Worm (Caenorhabditis elegans) whole organism, late embryonic: Measurements from ENCODE around the gene dop-5.
"Not testable (repeated sequence)": the region's sequence is repeated elsewhere in the genome, so short reads cannot be mapped to it uniquely, and the experiment has no call there.

Experiments
- C08G9.2 ChIP-seq: sonication (generic microtip); optimal IDR thresholded peaks from 2 replicates; lab custom pipeline; 2016; ENCODE audit warnings: mild to moderate bottlenecking, missing genetic modification characterization, moderate library complexity, missing compliant biosample characterization
- F13H6.1 ChIP-seq: sonication (generic microtip); optimal IDR thresholded peaks from 2 replicates; lab custom pipeline; 2016; ENCODE audit warnings: missing genetic modification characterization, missing compliant biosample characterization
- ceh-18 ChIP-seq: sonication (generic microtip); optimal IDR thresholded peaks from 2 replicates; lab custom pipeline; 2016; ENCODE audit warnings: missing genetic modification characterization, missing compliant biosample characterization
- ceh-2 ChIP-seq: sonication (generic microtip); optimal IDR thresholded peaks from 2 replicates; lab custom pipeline; 2016; ENCODE audit warnings: missing genotype, missing genetic modification characterization, missing compliant biosample characterization
- ceh-22 ChIP-seq: sonication (generic microtip); optimal IDR thresholded peaks from 2 replicates; lab custom pipeline; 2017; ENCODE audit warnings: missing biosample characterization, missing genetic modification characterization
- ceh-30 ChIP-seq: fragments of 150-350 bp; optimal IDR thresholded peaks from 2 replicates; lab custom pipeline; 2014; ENCODE audit warnings: missing biosample characterization, missing genetic modification characterization
- ceh-31 ChIP-seq: sonication (generic microtip); optimal IDR thresholded peaks from 2 replicates; lab custom pipeline; 2016; ENCODE audit warnings: missing genetic modification characterization, missing compliant biosample characterization
- ceh-34 ChIP-seq: sonication (generic microtip); optimal IDR thresholded peaks from 2 replicates; lab custom pipeline; 2016; ENCODE audit warnings: mild to moderate bottlenecking, missing genetic modification characterization, missing compliant biosample characterization
- ceh-45 ChIP-seq: fragments of 200-800 bp; sonication (Bioruptor generic); IDR thresholded peaks from 2 replicates; pipeline ENCODE4 v1.3.6; 2022; ENCODE audit warnings: missing genetic modification reagents, missing genetic modification characterization, missing compliant biosample characterization
- ceh-48 ChIP-seq: sonication (generic microtip); optimal IDR thresholded peaks from 2 replicates; lab custom pipeline; 2016; ENCODE audit warnings: missing genetic modification characterization, inconsistent platforms, missing compliant biosample characterization
- dve-1 ChIP-seq: sonication (generic microtip); optimal IDR thresholded peaks from 2 replicates; lab custom pipeline; 2017; ENCODE audit warnings: antibody characterized with exemption, mild to moderate bottlenecking, missing genetic modification characterization, missing compliant biosample characterization
- eyg-1 ChIP-seq: sonication (generic microtip); optimal IDR thresholded peaks from 2 replicates; lab custom pipeline; 2016; ENCODE audit warnings: missing genotype, missing genetic modification characterization, missing compliant biosample characterization
- fkh-10 ChIP-seq: fragments of 150-350 bp; optimal IDR thresholded peaks from 2 replicates; lab custom pipeline; 2014; ENCODE audit warnings: missing biosample characterization, missing genetic modification reagents, missing genetic modification characterization
- fkh-6 ChIP-seq: sonication (generic microtip); optimal IDR thresholded peaks from 2 replicates; lab custom pipeline; 2016; ENCODE audit warnings: missing genetic modification characterization, missing compliant biosample characterization
- gmeb-2 ChIP-seq: sonication (generic microtip); optimal IDR thresholded peaks from 2 replicates; lab custom pipeline; 2016; ENCODE audit warnings: missing genetic modification characterization, inconsistent platforms, missing compliant biosample characterization
- hlh-6 ChIP-seq: sonication (generic microtip); optimal IDR thresholded peaks from 2 replicates; lab custom pipeline; 2016; ENCODE audit warnings: missing genotype, missing genetic modification characterization, missing compliant biosample characterization
- hlh-8 ChIP-seq: sonication (generic microtip); optimal IDR thresholded peaks from 2 replicates; lab custom pipeline; 2016; ENCODE audit warnings: missing genotype, missing genetic modification characterization, missing compliant biosample characterization
- lim-6 ChIP-seq: sonication (generic microtip); optimal IDR thresholded peaks from 2 replicates; lab custom pipeline; 2016; ENCODE audit warnings: missing genetic modification characterization, missing compliant biosample characterization
- mec-3 ChIP-seq: sonication (generic microtip); optimal IDR thresholded peaks from 2 replicates; lab custom pipeline; 2016; ENCODE audit warnings: borderline replicate concordance, missing genetic modification characterization, missing compliant biosample characterization
- nhr-232 ChIP-seq: sonication (generic microtip); optimal IDR thresholded peaks from 2 replicates; lab custom pipeline; 2016; ENCODE audit warnings: missing genetic modification characterization, missing compliant biosample characterization
- npax-4 ChIP-seq: sonication (generic microtip); optimal IDR thresholded peaks from 2 replicates; lab custom pipeline; 2016; ENCODE audit warnings: missing genetic modification characterization, missing compliant biosample characterization
- pag-3 ChIP-seq: sonication (generic microtip); optimal IDR thresholded peaks from 2 replicates; lab custom pipeline; 2016; ENCODE audit warnings: missing compliant biosample characterization, missing genetic modification characterization, borderline replicate concordance
- pat-9 ChIP-seq: fragments of 200-800 bp; sonication (Bioruptor generic); optimal IDR thresholded peaks from 2 replicates; lab custom pipeline; 2018; ENCODE audit warnings: mild to moderate bottlenecking, missing genetic modification characterization, moderate library complexity, missing compliant biosample characterization
- pax-1 ChIP-seq: fragments of 150-350 bp; optimal IDR thresholded peaks from 2 replicates; lab custom pipeline; 2014; ENCODE audit warnings: missing biosample characterization, missing genetic modification characterization
- pha-4 ChIP-seq: fragments of 150-350 bp; optimal IDR thresholded peaks from 2 replicates; lab custom pipeline; 2018; ENCODE audit warnings: missing biosample characterization, missing genetic modification reagents, missing genetic modification characterization
- pqm-1 ChIP-seq: sonication (generic microtip); optimal IDR thresholded peaks from 2 replicates; lab custom pipeline; 2016; ENCODE audit warnings: missing genetic modification characterization, missing compliant biosample characterization
- pros-1 ChIP-seq: fragments of 150-350 bp; optimal IDR thresholded peaks from 2 replicates; lab custom pipeline; 2014; ENCODE audit warnings: missing biosample characterization, missing genetic modification reagents, missing genetic modification characterization
- ref-2 ChIP-seq: sonication (generic microtip); optimal IDR thresholded peaks from 2 replicates; lab custom pipeline; 2016; ENCODE audit warnings: missing genetic modification characterization, missing compliant biosample characterization
- sdc-2 ChIP-seq: sonication (generic microtip); optimal IDR thresholded peaks from 2 replicates; lab custom pipeline; 2016; ENCODE audit warnings: missing genotype, missing genetic modification characterization, missing compliant biosample characterization
- sox-2 ChIP-seq: fragments of 200-800 bp; sonication (Bioruptor generic); IDR thresholded peaks from 2 replicates; pipeline ENCODE4 v1.3.6; 2022; ENCODE audit warnings: missing genetic modification reagents, missing genetic modification characterization, missing compliant biosample characterization
- sox-4 ChIP-seq: sonication (generic microtip); optimal IDR thresholded peaks from 2 replicates; lab custom pipeline; 2017; ENCODE audit warnings: mild to moderate bottlenecking, missing genetic modification characterization, inconsistent platforms, missing compliant biosample characterization
- tbx-2 ChIP-seq: sonication (generic microtip); optimal IDR thresholded peaks from 2 replicates; lab custom pipeline; 2016; ENCODE audit warnings: missing genetic modification characterization, missing compliant biosample characterization
- tbx-7 ChIP-seq: sonication (generic microtip); optimal IDR thresholded peaks from 2 replicates; lab custom pipeline; 2016; ENCODE audit warnings: missing genotype, missing genetic modification characterization, missing compliant biosample characterization
- unc-3 ChIP-seq, 2 experiments: fragments of 200-800 bp in 1 of 2; sonication (Bioruptor generic) in 1 of 2; sonication (generic microtip) in 1 of 2; conservative IDR thresholded peaks in 1 of 2; optimal IDR thresholded peaks in 1 of 2; 2 replicates each; pipeline versions ENCODE4 v1.3.6 to Lab custom; 2016 to 2022; ENCODE audit warnings: missing compliant biosample characterization in 2 of 2, missing genetic modification characterization in 2 of 2, missing genetic modification reagents in 1 of 2
- unc-55 ChIP-seq: sonication (generic microtip); optimal IDR thresholded peaks from 2 replicates; lab custom pipeline; 2017; ENCODE audit warnings: missing biosample characterization, missing genetic modification reagents, missing genetic modification characterization
- unc-86 ChIP-seq: sonication (generic microtip); optimal IDR thresholded peaks from 2 replicates; lab custom pipeline; 2016; ENCODE audit warnings: missing genetic modification characterization, missing compliant biosample characterization

The dop-5 gene

DNA sequence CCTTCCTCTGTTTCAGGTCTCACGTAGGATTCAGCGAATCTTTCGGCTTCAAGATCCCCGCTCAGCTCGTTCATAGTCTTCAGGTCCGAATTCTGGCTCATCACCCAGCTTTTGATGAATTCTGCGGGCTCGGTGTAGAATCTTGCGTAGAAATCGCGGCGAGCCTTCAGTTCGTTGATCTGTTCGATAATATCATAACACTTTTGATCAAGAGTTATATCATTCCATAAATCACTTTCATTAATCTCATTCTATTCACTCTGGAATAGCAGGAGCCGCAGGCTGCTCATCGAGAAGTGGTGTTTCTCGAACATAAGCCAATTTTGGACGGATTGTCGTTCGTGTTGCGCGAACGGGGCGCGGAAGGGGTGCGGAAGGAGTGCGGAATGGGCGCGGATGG, 29.0 kb upstream of the dop-5 start, which contains the start of gene K03B8.4:
Gene K03B8.4, minus strand, starts transcription at position 101 of the 400 bp plus-strand sequence.
- not testable (repeated sequence) for TF ChIP-seq C08G9.2 (tag; lab: Kevin White, UChicago); pqm-1 (tag; lab: Kevin White, UChicago); sox-2 (GFP tag; lab: Robert Waterston, UW)

DNA sequence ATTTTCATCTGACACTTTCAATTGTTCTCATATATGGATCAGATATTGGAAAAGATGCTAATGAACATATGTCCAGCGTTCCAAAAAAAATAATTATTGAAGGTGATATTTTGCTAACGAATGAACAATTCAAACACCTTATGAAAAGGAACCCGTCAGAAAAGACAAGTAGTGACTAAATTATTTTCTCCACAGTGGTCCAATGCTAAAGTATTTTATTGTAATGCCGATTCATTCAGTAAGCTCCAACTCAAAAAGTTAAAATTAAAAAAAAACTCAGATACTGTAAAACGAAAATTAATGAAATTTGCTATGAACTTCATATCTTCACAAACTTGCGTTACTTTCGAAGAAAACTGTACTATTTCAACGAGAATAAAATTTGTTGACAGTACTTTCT, 26.0 kb upstream of the dop-5 start, which contains the start of gene nas-16:
Gene nas-16, plus strand, starts transcription at position 301 of the 400 bp plus-strand sequence.
- no peak for TF ChIP-seq fkh-10 (GFP tag; lab: Kevin White, UChicago)
- no peak for TF ChIP-seq npax-4 (tag; lab: Kevin White, UChicago)
- TF ChIP-seq pax-1, result no peak
- TF ChIP-seq C08G9.2 (tag; lab: Kevin White, UChicago), result no peak
- no peak for TF ChIP-seq unc-55 (GFP tag; lab: Kevin White, UChicago)
- TF ChIP-seq mec-3, result no peak
- no peak for TF ChIP-seq pag-3 (tag; lab: Kevin White, UChicago)
- no peak for TF ChIP-seq hlh-6 (tag; lab: Kevin White, UChicago)
- TF ChIP-seq ceh-2 (tag; lab: Kevin White, UChicago), result no peak
- TF ChIP-seq dve-1, result no peak
- no peak for TF ChIP-seq pha-4 (tag; lab: Kevin White, UChicago)
- TF ChIP-seq pros-1 (tag; lab: Kevin White, UChicago), result no peak
- TF ChIP-seq nhr-232 (tag; lab: Kevin White, UChicago), result no peak
- TF ChIP-seq unc-3 (GFP tag; conservative IDR thresholded peaks at IDR 0.05; lab: Robert Waterston, UW), result no peak
- TF ChIP-seq unc-3 (tag; optimal IDR thresholded peaks at IDR 0.05; lab: Kevin White, UChicago), result no peak
- TF ChIP-seq ref-2 (tag; lab: Kevin White, UChicago), result no peak
- no peak for TF ChIP-seq ceh-18 (tag; lab: Kevin White, UChicago)
- no peak for TF ChIP-seq tbx-2 (tag; lab: Kevin White, UChicago)
- no peak for TF ChIP-seq ceh-22
- TF ChIP-seq gmeb-2 (tag; lab: Kevin White, UChicago), result no peak
- TF ChIP-seq sdc-2 (tag; lab: Kevin White, UChicago), result no peak

ce11 chrV:11390394-11390793, 24.4 kb upstream of the dop-5 start, which contains the start of the genes K03B8.11 and K03B8.14:
Gene K03B8.11 (minus strand): TSS chrV:11390494.
Gene K03B8.14 (plus strand): TSS chrV:11390503.
- no peak for TF ChIP-seq fkh-6 (tag; lab: Kevin White, UChicago)
- no peak for TF ChIP-seq ceh-30 (tag; lab: Kevin White, UChicago)
- TF ChIP-seq hlh-6 (tag; lab: Kevin White, UChicago), result no peak
- TF ChIP-seq ceh-34 (tag; lab: Kevin White, UChicago), result no peak
- TF ChIP-seq ceh-31, result no peak
- no peak for TF ChIP-seq lim-6 (tag; lab: Kevin White, UChicago)
- TF ChIP-seq sox-4 (tag; lab: Kevin White, UChicago), result no peak
- TF ChIP-seq pha-4 (tag; lab: Kevin White, UChicago), result no peak
- TF ChIP-seq, all 69 proteins: peak for 0

DNA sequence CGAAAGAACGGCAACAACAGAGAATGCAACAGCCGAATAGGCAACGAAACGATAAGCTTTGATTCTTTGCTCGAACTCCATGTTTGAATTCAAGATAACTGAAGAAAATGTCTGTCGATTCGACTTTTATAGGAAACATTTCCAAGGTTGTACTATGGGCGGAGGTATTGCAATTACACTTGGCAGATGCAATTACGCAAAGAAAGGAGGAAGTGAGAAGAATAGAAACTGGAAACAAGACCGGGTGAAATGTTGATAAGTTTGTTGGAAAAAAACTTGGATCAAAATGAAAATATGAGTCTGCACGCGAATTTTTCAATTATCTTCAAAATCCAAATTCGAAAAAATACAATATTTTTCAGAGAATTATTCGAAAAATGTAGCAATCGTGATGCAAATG, 23.7 kb upstream of the dop-5 start, which contains the start of gene col-155:
Gene col-155, minus strand, starts transcription at position 101 of the 400 bp plus-strand sequence.
- TF ChIP-seq sox-2 (GFP tag; lab: Robert Waterston, UW) (no peak), sdc-2 (tag; lab: Kevin White, UChicago) (no peak), dve-1 (no peak), unc-55 (GFP tag; lab: Kevin White, UChicago) (no peak), ceh-48 (tag; lab: Kevin White, UChicago) (no peak), pat-9 (tag; lab: Kevin White, UChicago) (no peak), ceh-18 (tag; lab: Kevin White, UChicago) (no peak), pha-4 (tag; lab: Kevin White, UChicago) (no peak), hlh-8 (no peak), F13H6.1 (no peak)

DNA sequence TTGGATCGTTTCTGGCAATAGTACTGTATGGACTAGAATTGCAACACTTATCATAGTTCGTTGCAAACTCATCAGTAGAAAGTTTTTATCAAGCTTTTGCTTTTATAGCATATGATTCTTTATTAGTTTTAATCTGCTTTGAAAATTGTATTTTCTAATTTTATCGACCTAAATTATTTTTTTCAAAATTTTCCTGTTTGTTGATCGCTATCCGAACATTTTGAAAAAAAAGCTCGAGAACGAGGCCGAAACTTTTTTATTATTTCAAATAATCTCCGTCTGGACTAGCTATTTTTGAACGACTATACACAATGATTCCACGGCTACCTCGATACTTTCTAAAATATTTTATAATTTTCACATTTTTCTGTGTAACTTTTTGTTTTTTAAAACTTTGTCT, 20.4 kb upstream of the dop-5 start, which contains the start of gene F55C10.4:
Gene F55C10.4, plus strand, starts transcription at position 301 of the 400 bp plus-strand sequence.
- TF ChIP-seq tbx-7 (tag; lab: Kevin White, UChicago) (no peak), ceh-45 (GFP tag; lab: Robert Waterston, UW) (no peak), eyg-1 (tag; lab: Kevin White, UChicago) (no peak), pat-9 (tag; lab: Kevin White, UChicago) (no peak), lim-6 (tag; lab: Kevin White, UChicago) (no peak), F13H6.1 (no peak), unc-86 (no peak), fkh-10 (GFP tag; lab: Kevin White, UChicago) (no peak)
